Worm (Caenorhabditis elegans) whole organism, midembryonic: ENCODE measurements around the gene T24D5.4.

ENCODE experiments used
- T22C8.4 ChIP-seq: fragments of 200-800 bp; sonication (Bioruptor generic); IDR thresholded peaks from 2 replicates; pipeline ENCODE4 v1.3.6; 2022; ENCODE audit warnings: missing genetic modification characterization, missing compliant biosample characterization
- cog-1 ChIP-seq: sonication (generic microtip); optimal IDR thresholded peaks from 2 replicates; lab custom pipeline; 2016; ENCODE audit warnings: missing genetic modification characterization, missing compliant biosample characterization
- flt-1 ChIP-seq: fragments of 200-800 bp; sonication (Bioruptor generic); IDR thresholded peaks from 2 replicates; pipeline ENCODE4 v1.3.6; 2022; ENCODE audit warnings: missing genetic modification characterization, missing compliant biosample characterization
- klf-2 ChIP-seq: fragments of 200-800 bp; sonication (Bioruptor generic); conservative IDR thresholded peaks from 2 replicates; pipeline ENCODE4 v1.3.6; 2022; ENCODE audit warnings: missing genetic modification reagents, missing genetic modification characterization, missing compliant biosample characterization
- med-1 ChIP-seq: sonication (generic microtip); optimal IDR thresholded peaks from 2 replicates; lab custom pipeline; 2017; ENCODE audit warnings: missing genetic modification characterization, mild to moderate bottlenecking, missing compliant biosample characterization, antibody characterized with exemption, missing genetic modification reagents; ENCODE audit not compliant: insufficient read depth
- ref-1 ChIP-seq: fragments of 200-800 bp; sonication (Bioruptor generic); conservative IDR thresholded peaks from 2 replicates; pipeline ENCODE4 v1.3.6; 2022; ENCODE audit warnings: missing genetic modification reagents, missing genetic modification characterization, missing compliant biosample characterization
- tab-1 ChIP-seq: fragments of 200-800 bp; sonication (Bioruptor generic); IDR thresholded peaks from 2 replicates; pipeline ENCODE4 v1.3.6; 2022; ENCODE audit warnings: missing genetic modification characterization, missing compliant biosample characterization
- ztf-23 ChIP-seq: fragments of 200-800 bp; sonication (Bioruptor generic); IDR thresholded peaks from 2 replicates; pipeline ENCODE4 v1.3.6; 2022; ENCODE audit warnings: missing genetic modification reagents, missing genetic modification characterization, missing compliant biosample characterization
- ztf-29 ChIP-seq: fragments of 200-800 bp; sonication (Bioruptor generic); IDR thresholded peaks from 2 replicates; pipeline ENCODE4 v1.3.6; 2022; ENCODE audit warnings: missing genetic modification reagents, missing genetic modification characterization, missing compliant biosample characterization

- TF ChIP-seq ref-1 (no peak), flt-1 (GFP tag; lab: Robert Waterston, UW) (no peak), T22C8.4 (no peak), tab-1 (GFP tag; lab: Robert Waterston, UW) (no peak), med-1 (GFP tag; lab: Kevin White, UChicago) (no peak), klf-2 (GFP tag; lab: Robert Waterston, UW) (no peak), ztf-23 (GFP tag; lab: Robert Waterston, UW) (no peak), cog-1 (tag; lab: Kevin White, UChicago) (no peak), ztf-29 (no peak)
Observed at ce11 chrX:12619165-12619564, 22.2 kb downstream of the T24D5.4 start, which contains the start of gene R09A8.2.
